Fruit fly (Drosophila melanogaster) Kc167 (cell line): Measurements from ENCODE around the gene CG32313.

Experiments used
- Myc ChIP-seq: fragments of >200 bp; optimal IDR thresholded peaks from 2 replicates; lab custom pipeline; 2017; ENCODE audit warnings: missing external identifiers
- Sin3A ChIP-seq: fragments of >200 bp; optimal IDR thresholded peaks from 2 replicates; lab custom pipeline; 2018; ENCODE audit warnings: missing external identifiers
- h ChIP-seq: fragments of >200 bp; optimal IDR thresholded peaks from 3 replicates; lab custom pipeline; 2018; ENCODE audit warnings: missing external identifiers
- insv ChIP-seq: fragments of >200 bp; optimal IDR thresholded peaks from 3 replicates; lab custom pipeline; 2018; ENCODE audit warnings: missing external identifiers
- ttk ChIP-seq: sonication (Bioruptor generic); optimal IDR thresholded peaks from 2 replicates; lab custom pipeline; 2017; ENCODE audit warnings: missing external identifiers

DNA sequence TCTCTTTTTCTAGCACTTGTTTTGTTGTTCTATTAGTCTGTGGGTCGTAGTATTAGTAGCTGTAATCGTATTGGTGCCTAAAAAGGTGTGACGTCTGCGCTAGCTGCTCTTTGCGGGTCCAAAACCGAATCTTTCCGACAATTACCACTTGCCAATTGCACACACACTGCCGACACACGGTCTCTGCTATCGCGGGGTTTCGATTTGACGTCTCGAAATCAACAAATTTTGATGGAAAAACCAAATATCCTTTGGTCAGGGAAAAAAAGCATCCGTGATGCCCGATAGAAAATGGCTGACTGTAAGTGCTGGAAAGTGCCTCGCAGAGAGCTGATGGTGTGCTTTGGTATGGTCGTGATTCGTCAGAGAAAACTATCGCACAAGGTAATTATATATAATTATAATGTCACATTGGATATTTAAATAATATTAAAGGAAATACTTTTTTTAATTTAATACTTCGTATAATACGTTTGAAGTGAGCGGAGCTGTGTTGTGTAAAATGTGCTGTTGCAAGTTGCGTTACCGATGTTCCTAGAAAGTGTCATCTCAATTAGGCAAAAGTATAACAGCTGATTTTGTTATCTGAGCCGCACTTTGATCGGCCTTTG lies 12.7 kb upstream of the CG32313 start, which contains the start of the genes Pex10 and CG12099:
- TF ChIP-seq ttk (lab: Kevin White, UChicago) (no peak), h (lab: Kevin White, UChicago) (no peak), insv (lab: Kevin White, UChicago) (no peak), Myc (lab: Kevin White, UChicago) (no peak), Sin3A (lab: Kevin White, UChicago) (no peak)
